Worm (Caenorhabditis elegans): ENCODE results near the gene F12E12.2.

The F12E12.2 gene

ce11 chrII:3788356-3788962, 48.7 kb downstream of the F12E12.2 start:
- TF ChIP-seq hlh-15 (tag; optimal IDR thresholded peaks at IDR 0.05), result no peak
- no peak for TF ChIP-seq C38D4.7 (GFP tag; optimal IDR thresholded peaks at IDR 0.05)
- no peak for TF ChIP-seq rnt-1 (tag; optimal IDR thresholded peaks at IDR 0.05)
- no peak for TF ChIP-seq fkh-10 (GFP tag; optimal IDR thresholded peaks at IDR 0.05)
- TF ChIP-seq gmeb-2 (tag; optimal IDR thresholded peaks at IDR 0.05), result no peak
- TF ChIP-seq mec-3 (tag; optimal IDR thresholded peaks at IDR 0.05; ENCODE audit: borderline replicate concordance), result no peak
- TF ChIP-seq pat-9 (tag; optimal IDR thresholded peaks at IDR 0.05), result no peak
- TF ChIP-seq unc-55 (GFP tag; optimal IDR thresholded peaks at IDR 0.05), result no peak
- no peak for TF ChIP-seq tbx-7 (tag; optimal IDR thresholded peaks at IDR 0.05)
- TF ChIP-seq madf-2 (tag; optimal IDR thresholded peaks at IDR 0.05), result no peak
- TF ChIP-seq Y22D7AL.16 (tag; optimal IDR thresholded peaks at IDR 0.05), result no peak
- no peak for TF ChIP-seq dve-1 (tag; optimal IDR thresholded peaks at IDR 0.05)
- TF ChIP-seq pax-1 (tag; optimal IDR thresholded peaks at IDR 0.05), result no peak
- no peak for TF ChIP-seq pag-3 (tag; optimal IDR thresholded peaks at IDR 0.05; ENCODE audit: borderline replicate concordance)
- no peak for TF ChIP-seq lim-6 (tag; optimal IDR thresholded peaks at IDR 0.05)
- no peak for TF ChIP-seq ceh-24 (tag; optimal IDR thresholded peaks at IDR 0.05)
- TF ChIP-seq ahr-1 (tag; optimal IDR thresholded peaks at IDR 0.05), result no peak
- TF ChIP-seq K02D7.2 (tag; optimal IDR thresholded peaks at IDR 0.05), result no peak

Data from whole organism, late embryonic.